Worm (Caenorhabditis elegans) whole organism, young adult: Measurements from ENCODE around the gene pigg-1.
A peak's percentile ranks its signal among the peaks of the same experiment; 100 is the strongest.

Experiments
- B0336.3 ChIP-seq: fragments of 200-800 bp; sonication (Bioruptor generic); IDR thresholded peaks from 2 replicates; pipeline ENCODE4 v1.3.6; 2022; ENCODE audit warnings: missing genetic modification characterization, missing compliant biosample characterization
- C17E4.6 ChIP-seq: fragments of 200-800 bp; sonication (Bioruptor generic); IDR thresholded peaks from 2 replicates; pipeline ENCODE4 v1.3.6; 2022; ENCODE audit warnings: missing genetic modification reagents, missing genetic modification characterization, missing compliant biosample characterization
- F10E7.11 ChIP-seq: sonication (generic microtip); optimal IDR thresholded peaks from 2 replicates; lab custom pipeline; 2017; ENCODE audit warnings: mild to moderate bottlenecking, missing genetic modification characterization, moderate library complexity, missing compliant biosample characterization
- F22D6.2 ChIP-seq: sonication (generic microtip); optimal IDR thresholded peaks from 2 replicates; lab custom pipeline; 2016; ENCODE audit warnings: mild to moderate bottlenecking, missing genetic modification characterization, missing compliant biosample characterization
- F37B4.10 ChIP-seq: fragments of 200-800 bp; sonication (Bioruptor generic); IDR thresholded peaks from 2 replicates; pipeline ENCODE4 v1.3.6; 2022; ENCODE audit warnings: missing genetic modification characterization, missing compliant biosample characterization
- F39B2.1 ChIP-seq: fragments of 200-800 bp; sonication (Bioruptor generic); IDR thresholded peaks from 2 replicates; pipeline ENCODE4 v1.3.6; 2022; ENCODE audit warnings: missing genetic modification reagents, missing genetic modification characterization, missing compliant biosample characterization
- F49E8.2 ChIP-seq: sonication (generic microtip); optimal IDR thresholded peaks from 3 replicates; lab custom pipeline; 2017; ENCODE audit warnings: missing genetic modification characterization, mild to moderate bottlenecking, missing compliant biosample characterization, antibody characterized with exemption, moderate library complexity; ENCODE audit not compliant: insufficient read depth
- F52B5.7 ChIP-seq: sonication (generic microtip); optimal IDR thresholded peaks from 2 replicates; lab custom pipeline; 2016; ENCODE audit warnings: mild to moderate bottlenecking, missing genetic modification characterization, missing compliant biosample characterization
- F57A8.1 ChIP-seq: fragments of 200-800 bp; sonication (Bioruptor generic); optimal IDR thresholded peaks from 2 replicates; lab custom pipeline; 2018; ENCODE audit warnings: mild to moderate bottlenecking, missing genetic modification characterization, moderate library complexity, missing compliant biosample characterization
- T07F8.4 ChIP-seq: sonication (generic microtip); optimal IDR thresholded peaks from 2 replicates; lab custom pipeline; 2016; ENCODE audit warnings: mild to moderate bottlenecking, missing genetic modification characterization, moderate library complexity, missing compliant biosample characterization
- ZK185.1 ChIP-seq: sonication (generic microtip); optimal IDR thresholded peaks from 2 replicates; lab custom pipeline; 2016; ENCODE audit warnings: mild to moderate bottlenecking, missing genetic modification characterization, missing compliant biosample characterization; ENCODE audit not compliant: poor library complexity, severe bottlenecking
- ama-1 ChIP-seq, 3 experiments: fragments of 150-350 bp in 1 of 3; sonication (generic microtip) in 2 of 3; optimal IDR thresholded peaks; 2 replicates each; lab custom pipeline; 2014 to 2018; ENCODE audit warnings: missing biosample characterization in 2 of 3, missing genetic modification characterization in 2 of 3, missing genetic modification reagents in 2 of 3
- aptf-2 ChIP-seq: fragments of 200-800 bp; sonication (Bioruptor generic); conservative IDR thresholded peaks from 2 replicates; pipeline ENCODE4 v1.3.6; 2022; ENCODE audit warnings: missing genetic modification reagents, missing genetic modification characterization, missing compliant biosample characterization
- cebp-1 ChIP-seq, 2 experiments: fragments of 200-800 bp in 1 of 2; sonication (Bioruptor generic) in 1 of 2; sonication (generic microtip) in 1 of 2; IDR thresholded peaks in 1 of 2; optimal IDR thresholded peaks in 1 of 2; 2 replicates each; pipeline versions ENCODE4 v1.3.6 to Lab custom; 2017 to 2022; ENCODE audit warnings: missing compliant biosample characterization in 2 of 2, missing genetic modification characterization in 2 of 2, mild to moderate bottlenecking in 1 of 2, missing genetic modification reagents in 1 of 2, moderate library complexity in 1 of 2
- cebp-2 ChIP-seq: fragments of 200-800 bp; sonication (Bioruptor generic); IDR thresholded peaks from 2 replicates; pipeline ENCODE4 v1.3.6; 2022; ENCODE audit warnings: missing genetic modification characterization, missing compliant biosample characterization
- ceh-100 ChIP-seq: fragments of 200-800 bp; sonication (Bioruptor generic); IDR thresholded peaks from 2 replicates; pipeline ENCODE4 v1.3.6; 2022; ENCODE audit warnings: missing genetic modification reagents, missing genetic modification characterization, missing compliant biosample characterization
- ceh-40 ChIP-seq: fragments of 200-800 bp; sonication (Bioruptor generic); IDR thresholded peaks from 2 replicates; pipeline ENCODE4 v1.3.6; 2022; ENCODE audit warnings: missing genetic modification characterization, missing compliant biosample characterization
- ceh-58 ChIP-seq: fragments of 200-800 bp; sonication (Bioruptor generic); IDR thresholded peaks from 2 replicates; pipeline ENCODE4 v1.3.6; 2022; ENCODE audit warnings: missing genetic modification characterization, missing compliant biosample characterization
- dox-1 ChIP-seq: fragments of 200-800 bp; sonication (Bioruptor generic); IDR thresholded peaks from 2 replicates; pipeline ENCODE4 v1.3.6; 2022; ENCODE audit warnings: missing genetic modification reagents, missing genetic modification characterization, missing compliant biosample characterization
- egl-44 ChIP-seq: fragments of 200-800 bp; sonication (Bioruptor generic); IDR thresholded peaks from 2 replicates; pipeline ENCODE4 v1.3.6; 2022; ENCODE audit warnings: missing genetic modification reagents, missing genetic modification characterization, missing compliant biosample characterization
- ekl-4 ChIP-seq: fragments of 200-800 bp; sonication (Bioruptor generic); IDR thresholded peaks from 2 replicates; pipeline ENCODE4 v1.3.6; 2022; ENCODE audit warnings: missing genetic modification reagents, missing genetic modification characterization, missing compliant biosample characterization
- fkh-3 ChIP-seq: sonication (generic microtip); optimal IDR thresholded peaks from 2 replicates; lab custom pipeline; 2016; ENCODE audit warnings: mild to moderate bottlenecking, missing genetic modification characterization, missing compliant biosample characterization
- him-1 ChIP-seq: sonication (generic microtip); optimal IDR thresholded peaks from 2 replicates; lab custom pipeline; 2016; ENCODE audit warnings: missing genotype, missing genetic modification reagents, missing genetic modification characterization, missing compliant biosample characterization
- hlh-26 ChIP-seq: fragments of 200-800 bp; sonication (Bioruptor generic); conservative IDR thresholded peaks from 2 replicates; pipeline ENCODE4 v1.3.6; 2022; ENCODE audit warnings: missing genetic modification reagents, missing genetic modification characterization, missing compliant biosample characterization
- hmg-20 ChIP-seq: fragments of 200-800 bp; sonication (Bioruptor generic); IDR thresholded peaks from 2 replicates; pipeline ENCODE4 v1.3.6; 2022; ENCODE audit warnings: missing genetic modification reagents, missing genetic modification characterization, missing compliant biosample characterization
- hrde-1 ChIP-seq: sonication (generic microtip); optimal IDR thresholded peaks from 2 replicates; lab custom pipeline; 2016; ENCODE audit warnings: missing genetic modification characterization, mild to moderate bottlenecking, missing compliant biosample characterization, moderate library complexity, missing genotype, missing genetic modification reagents, borderline replicate concordance
- let-607 ChIP-seq, 2 experiments: fragments of 200-800 bp in 1 of 2; sonication (Bioruptor generic) in 1 of 2; sonication (generic microtip) in 1 of 2; optimal IDR thresholded peaks; 2 replicates each; lab custom pipeline; 2016 to 2018; ENCODE audit warnings: mild to moderate bottlenecking in 2 of 2, missing compliant biosample characterization in 2 of 2, missing genetic modification characterization in 2 of 2, moderate library complexity in 2 of 2, missing genotype in 1 of 2
- lin-35 ChIP-seq, 3 experiments: fragments of 150-350 bp in 2 of 3; sonication (generic microtip) in 1 of 3; optimal IDR thresholded peaks; 2 replicates each; lab custom pipeline; 2014 to 2018; ENCODE audit warnings: missing biosample characterization in 3 of 3, missing genetic modification characterization in 3 of 3, missing genetic modification reagents in 3 of 3
- lin-54 ChIP-seq: fragments of 200-800 bp; sonication (Bioruptor generic); optimal IDR thresholded peaks from 2 replicates; lab custom pipeline; 2018; ENCODE audit warnings: mild to moderate bottlenecking, missing genetic modification characterization, missing compliant biosample characterization
- lir-1 ChIP-seq: fragments of 200-800 bp; sonication (Bioruptor generic); conservative IDR thresholded peaks from 2 replicates; pipeline ENCODE4 v1.3.6; 2022; ENCODE audit warnings: missing genetic modification reagents, missing genetic modification characterization, missing compliant biosample characterization
- madf-6 ChIP-seq: fragments of 200-800 bp; sonication (Bioruptor generic); IDR thresholded peaks from 2 replicates; pipeline ENCODE4 v1.3.6; 2022; ENCODE audit warnings: missing genetic modification reagents, missing genetic modification characterization, missing compliant biosample characterization
- madf-8 ChIP-seq: fragments of 200-800 bp; sonication (Bioruptor generic); conservative IDR thresholded peaks from 2 replicates; pipeline ENCODE4 v1.3.6; 2022; ENCODE audit warnings: missing genetic modification reagents, missing genetic modification characterization, missing compliant biosample characterization
- mcd-1 ChIP-seq: fragments of 200-800 bp; sonication (Bioruptor generic); IDR thresholded peaks from 2 replicates; pipeline ENCODE4 v1.3.6; 2022; ENCODE audit warnings: missing genetic modification reagents, missing genetic modification characterization, missing compliant biosample characterization
- mxl-1 ChIP-seq: sonication (generic microtip); optimal IDR thresholded peaks from 2 replicates; lab custom pipeline; 2016; ENCODE audit warnings: missing genetic modification characterization, missing compliant biosample characterization
- nfyb-1 ChIP-seq: fragments of 200-800 bp; sonication (Bioruptor generic); IDR thresholded peaks from 2 replicates; pipeline ENCODE4 v1.3.6; 2022; ENCODE audit warnings: missing genetic modification reagents, missing genetic modification characterization, missing compliant biosample characterization
- pbrm-1 ChIP-seq: fragments of 200-800 bp; sonication (Bioruptor generic); IDR thresholded peaks from 2 replicates; pipeline ENCODE4 v1.3.6; 2022; ENCODE audit warnings: missing genetic modification reagents, missing genetic modification characterization, missing compliant biosample characterization
- rec-8 ChIP-seq, 2 experiments: sonication (generic microtip); optimal IDR thresholded peaks; 2 replicates each; lab custom pipeline; 2016; ENCODE audit warnings: mild to moderate bottlenecking in 2 of 2, missing genetic modification characterization in 2 of 2, missing genetic modification reagents in 2 of 2, missing genotype in 2 of 2, missing biosample characterization in 1 of 2, missing compliant biosample characterization in 1 of 2, moderate library complexity in 1 of 2
- rpc-1 ChIP-seq, 2 experiments: fragments of 150-350 bp in 1 of 2; sonication (generic microtip) in 1 of 2; optimal IDR thresholded peaks; 2 replicates each; lab custom pipeline; 2014 to 2018; ENCODE audit warnings: missing biosample characterization in 1 of 2, missing genetic modification characterization in 1 of 2, missing genetic modification reagents in 1 of 2, missing genotype in 1 of 2
- sdz-38 ChIP-seq: sonication (generic microtip); optimal IDR thresholded peaks from 2 replicates; lab custom pipeline; 2016; ENCODE audit warnings: missing genotype, missing genetic modification characterization, missing compliant biosample characterization
- snpc-1.1 ChIP-seq: sonication (generic microtip); optimal IDR thresholded peaks from 2 replicates; lab custom pipeline; 2017; ENCODE audit warnings: missing genetic modification characterization, mild to moderate bottlenecking, missing compliant biosample characterization, antibody characterized with exemption, moderate library complexity, missing genotype, missing genetic modification reagents; ENCODE audit not compliant: insufficient read depth
- sptf-2 ChIP-seq: fragments of 200-800 bp; sonication (Bioruptor generic); optimal IDR thresholded peaks from 2 replicates; lab custom pipeline; 2018; ENCODE audit warnings: mild to moderate bottlenecking, missing genetic modification characterization, missing compliant biosample characterization
- tlf-1 ChIP-seq: fragments of 200-800 bp; sonication (Bioruptor generic); optimal IDR thresholded peaks from 2 replicates; lab custom pipeline; 2018; ENCODE audit warnings: mild to moderate bottlenecking, missing genetic modification characterization, missing compliant biosample characterization
- unc-130 ChIP-seq: sonication (generic microtip); optimal IDR thresholded peaks from 2 replicates; lab custom pipeline; 2016; ENCODE audit warnings: missing genetic modification reagents, missing genetic modification characterization, missing compliant biosample characterization
- zfh-2 ChIP-seq: fragments of 200-800 bp; sonication (Bioruptor generic); conservative IDR thresholded peaks from 2 replicates; pipeline ENCODE4 v1.3.6; 2022; ENCODE audit warnings: missing genetic modification reagents, missing genetic modification characterization, missing compliant biosample characterization

The pigg-1 gene

DNA sequence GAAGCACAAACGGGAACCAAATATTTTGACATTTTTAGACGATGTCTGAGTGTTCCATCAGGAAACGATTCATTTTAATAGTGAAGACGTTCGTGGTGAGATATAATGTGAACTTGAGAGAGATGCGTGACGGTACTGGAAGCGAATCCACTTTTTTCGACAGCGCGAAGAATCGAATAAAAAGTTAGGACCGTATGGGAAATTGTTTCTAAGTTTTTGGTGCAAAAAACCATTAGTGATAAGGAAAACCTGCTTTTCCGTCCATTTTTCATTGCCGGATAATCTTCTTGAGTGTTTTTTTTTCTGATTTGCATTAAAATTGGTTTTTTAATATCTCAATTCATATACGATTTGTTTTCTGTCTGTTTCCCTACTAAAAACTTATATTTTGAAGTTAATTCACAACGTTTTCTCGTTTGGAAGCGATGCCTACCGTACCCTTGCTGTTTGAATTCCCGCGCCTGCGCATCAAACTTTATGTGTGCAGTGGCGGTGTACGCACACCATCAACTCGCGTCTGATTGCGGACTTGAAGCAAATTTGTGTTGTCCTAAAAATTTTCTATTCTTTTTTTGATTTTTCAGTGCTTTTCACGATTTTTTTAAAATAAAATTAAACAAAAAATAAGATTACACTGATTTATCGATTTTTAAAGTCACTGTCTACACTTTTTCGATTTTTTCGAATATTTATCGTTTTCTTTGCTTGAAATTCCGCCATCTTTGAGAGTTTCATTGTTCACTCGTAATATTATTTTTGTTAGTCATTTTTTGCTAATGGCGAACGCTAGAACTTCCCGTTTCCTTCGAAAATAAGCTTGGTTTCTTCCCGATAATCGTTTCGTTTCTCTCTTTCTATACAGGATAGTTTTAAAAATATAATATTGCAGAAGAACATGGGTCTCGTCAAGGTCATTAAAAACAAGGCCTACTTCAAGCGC, 30.8 kb downstream of the pigg-1 start, which contains the start of the genes col-38 and rpl-5 (continued):
- TF ChIP-seq sptf-2 (GFP tag; lab: Kevin White, UChicago) (no peak), tlf-1 (GFP tag; lab: Kevin White, UChicago) (peak; percentile 64), lin-35 (GFP tag; optimal IDR thresholded peaks at IDR 0.05; lab: Kevin White, UChicago) (peak; percentile 67 to 91 (median 74)), F39B2.1 (GFP tag; lab: Robert Waterston, UW) (no peak), ama-1 (optimal IDR thresholded peaks at IDR 0.05; lab: Kevin White, UChicago) (no peak), ama-1 (GFP tag; optimal IDR thresholded peaks at IDR 0.05; lab: Kevin White, UChicago) (peak in 1 of 2 experiments; percentile 26), aptf-2 (GFP tag; lab: Robert Waterston, UW) (no peak), him-1 (tag; lab: Kevin White, UChicago) (peak; percentile 25), sdz-38 (tag; lab: Kevin White, UChicago) (no peak), lir-1 (GFP tag; lab: Robert Waterston, UW) (no peak), F49E8.2 (tag; lab: Kevin White, UChicago) (peak; percentile 68), dox-1 (GFP tag; lab: Robert Waterston, UW) (peak; percentile 83), madf-8 (GFP tag; lab: Robert Waterston, UW) (peak; percentile 65), F10E7.11 (tag; lab: Kevin White, UChicago) (no peak), F57A8.1 (GFP tag; lab: Kevin White, UChicago) (no peak), madf-6 (GFP tag; lab: Robert Waterston, UW) (peak; percentile 80), rec-8 (tag; optimal IDR thresholded peaks at IDR 0.05; lab: Kevin White, UChicago) (no peak), fkh-3 (no peak), C17E4.6 (no peak), F37B4.10 (GFP tag; lab: Robert Waterston, UW) (no peak), cebp-2 (GFP tag; lab: Robert Waterston, UW) (no peak), hlh-26 (GFP tag; lab: Robert Waterston, UW) (no peak), F52B5.7 (tag; lab: Kevin White, UChicago) (no peak), T07F8.4 (tag; lab: Kevin White, UChicago) (no peak), let-607 (tag; optimal IDR thresholded peaks at IDR 0.05; lab: Kevin White, UChicago) (peak; percentile 69 to 83), hmg-20 (no peak), zfh-2 (GFP tag; lab: Robert Waterston, UW) (no peak), lin-54 (peak; percentile 98), pbrm-1 (peak; percentile 83), F22D6.2 (tag; lab: Kevin White, UChicago) (no peak), B0336.3 (peak; percentile 65), mxl-1 (tag; lab: Kevin White, UChicago) (no peak), egl-44 (GFP tag; lab: Robert Waterston, UW) (no peak), cebp-1 (GFP tag; IDR thresholded peaks at IDR 0.05; lab: Robert Waterston, UW) (peak; percentile 25; the same call in 1 of the 2 replicates), cebp-1 (tag; optimal IDR thresholded peaks at IDR 0.05; lab: Kevin White, UChicago) (peak; percentile 72), ceh-40 (GFP tag; lab: Robert Waterston, UW) (no peak), ceh-58 (GFP tag; lab: Robert Waterston, UW) (no peak), hrde-1 (tag; lab: Kevin White, UChicago) (no peak), rpc-1 (optimal IDR thresholded peaks at IDR 0.05; lab: Kevin White, UChicago) (no peak), rpc-1 (tag; optimal IDR thresholded peaks at IDR 0.05; lab: Kevin White, UChicago) (no peak), snpc-1.1 (tag; lab: Kevin White, UChicago) (peak; percentile 69), unc-130 (GFP tag; lab: Kevin White, UChicago) (peak; percentile 16), nfyb-1 (0 out of 2 replicates have a peak, but pooled peaks have one; percentile 59), ceh-100 (GFP tag; lab: Robert Waterston, UW) (peak; percentile 48; the same call in 1 of the 2 replicates), ekl-4 (GFP tag; lab: Robert Waterston, UW) (peak; percentile 81), ZK185.1 (tag; lab: Kevin White, UChicago) (peak; percentile 58), mcd-1 (GFP tag; lab: Robert Waterston, UW) (peak; percentile 90)
